Fruit fly (Drosophila melanogaster) whole organism, embryonic: Measurements from ENCODE around the gene CG17930.

Experiments
- Ada2b ChIP-seq: fragments of 200-800 bp; sonication (Bioruptor generic); IDR thresholded peaks from 2 replicates; pipeline ENCODE4 v1.3.6; 2022; ENCODE audit warnings: missing biosample characterization, missing genetic modification characterization
- Awh ChIP-seq: fragments of 200-800 bp; sonication (Bioruptor generic); IDR thresholded peaks from 2 replicates; pipeline ENCODE4, ENCODE4 v1.3.6; 2022; ENCODE audit warnings: missing biosample characterization, missing genetic modification characterization
- CG10431 ChIP-seq: fragments of 200-800 bp; sonication (Bioruptor generic); optimal IDR thresholded peaks from 3 replicates; lab custom pipeline; 2018; ENCODE audit warnings: missing biosample characterization, mild to moderate bottlenecking, missing genetic modification characterization
- CG12155 ChIP-seq: fragments of 200-800 bp; sonication (Bioruptor generic); optimal IDR thresholded peaks from 3 replicates; lab custom pipeline; 2016; ENCODE audit warnings: missing biosample characterization, missing genetic modification characterization
- CG14441 ChIP-seq: fragments of 200-800 bp; sonication (Bioruptor generic); IDR thresholded peaks from 2 replicates; pipeline ENCODE4 v1.3.6; 2022; ENCODE audit warnings: missing biosample characterization, missing genetic modification characterization
- CG15269 ChIP-seq: fragments of 200-800 bp; sonication (Bioruptor generic); optimal IDR thresholded peaks from 2 replicates; lab custom pipeline; 2018; ENCODE audit warnings: missing biosample characterization, mild to moderate bottlenecking, missing genetic modification characterization, moderate library complexity
- CG16813 ChIP-seq: fragments of 200-800 bp; sonication (Bioruptor generic); IDR thresholded peaks from 3 replicates; pipeline ENCODE4 v1.3.6; 2022; ENCODE audit warnings: missing biosample characterization, missing genetic modification characterization; ENCODE audit not compliant: partially characterized antibody
- CG16863 ChIP-seq: fragments of 200-800 bp; sonication (Bioruptor generic); optimal IDR thresholded peaks from 3 replicates; lab custom pipeline; 2016; ENCODE audit warnings: missing biosample characterization, missing genetic modification characterization
- CG17186 ChIP-seq: fragments of 200-800 bp; sonication (Bioruptor generic); optimal IDR thresholded peaks from 3 replicates; lab custom pipeline; 2017; ENCODE audit warnings: missing biosample characterization, missing genetic modification reagents, missing genetic modification characterization
- CG17328 ChIP-seq: fragments of 200-800 bp; sonication (Bioruptor generic); IDR thresholded peaks from 2 replicates; pipeline ENCODE4 v1.3.6; 2022; ENCODE audit warnings: missing biosample characterization, missing genetic modification characterization
- CG17802 ChIP-seq: fragments of 200-800 bp; sonication (Bioruptor generic); optimal IDR thresholded peaks from 2 replicates; lab custom pipeline; 2018; ENCODE audit warnings: missing biosample characterization, mild to moderate bottlenecking, missing genetic modification characterization, moderate library complexity
- CG18262 ChIP-seq: fragments of 200-800 bp; optimal IDR thresholded peaks from 3 replicates; lab custom pipeline; 2019; ENCODE audit warnings: missing biosample characterization, mild to moderate bottlenecking, missing genetic modification characterization, moderate library complexity
- CG1832 ChIP-seq: fragments of 200-800 bp; sonication (Bioruptor generic); optimal IDR thresholded peaks from 2 replicates; lab custom pipeline; 2017; ENCODE audit warnings: missing biosample characterization, mild to moderate bottlenecking, missing genetic modification characterization, inconsistent platforms
- CG3065 ChIP-seq: fragments of 200-800 bp; sonication (Bioruptor generic); optimal IDR thresholded peaks from 2 replicates; lab custom pipeline; 2016; ENCODE audit warnings: missing biosample characterization, missing genetic modification characterization
- CG3163 ChIP-seq: fragments of 200-800 bp; sonication (Bioruptor generic); optimal IDR thresholded peaks from 3 replicates; lab custom pipeline; 2016; ENCODE audit warnings: missing biosample characterization, missing genetic modification characterization
- CG33557 ChIP-seq: fragments of 200-800 bp; sonication (Bioruptor generic); optimal IDR thresholded peaks from 2 replicates; lab custom pipeline; 2019; ENCODE audit warnings: missing biosample characterization, mild to moderate bottlenecking, missing genetic modification characterization, moderate library complexity
- CG4730 ChIP-seq: fragments of 200-800 bp; sonication (Bioruptor generic); IDR thresholded peaks from 2 replicates; pipeline ENCODE4 v1.3.6; 2022; ENCODE audit warnings: missing biosample characterization, missing genetic modification characterization
- CG5245 ChIP-seq: fragments of 200-800 bp; sonication (Bioruptor generic); optimal IDR thresholded peaks from 3 replicates; lab custom pipeline; 2016; ENCODE audit warnings: missing biosample characterization, missing genetic modification characterization
- CG6175 ChIP-seq: fragments of 200-800 bp; sonication (Bioruptor generic); IDR thresholded peaks from 3 replicates; pipeline ENCODE4 v1.3.6; 2022; ENCODE audit warnings: missing biosample characterization, missing genetic modification characterization
- CG6683 ChIP-seq: fragments of 200-800 bp; sonication (Bioruptor generic); optimal IDR thresholded peaks from 2 replicates; lab custom pipeline; 2017; ENCODE audit warnings: missing biosample characterization, mild to moderate bottlenecking, missing genetic modification characterization, missing genetic modification reagents
- CG8281 ChIP-seq: fragments of 200-800 bp; sonication (Bioruptor generic); optimal IDR thresholded peaks from 2 replicates; lab custom pipeline; 2018; ENCODE audit warnings: missing biosample characterization, mild to moderate bottlenecking, missing genetic modification characterization, moderate library complexity
- CG8924 ChIP-seq: fragments of 200-800 bp; optimal IDR thresholded peaks from 3 replicates; lab custom pipeline; 2019; ENCODE audit warnings: missing biosample characterization, mild to moderate bottlenecking, missing genetic modification characterization, moderate library complexity
- CG9727 ChIP-seq: fragments of 200-800 bp; sonication (Bioruptor generic); optimal IDR thresholded peaks from 3 replicates; lab custom pipeline; 2017; ENCODE audit warnings: missing biosample characterization, mild to moderate bottlenecking, missing genetic modification characterization
- CoRest ChIP-seq: fragments of 200-800 bp; sonication (Bioruptor generic); optimal IDR thresholded peaks from 3 replicates; lab custom pipeline; 2018; ENCODE audit warnings: missing biosample characterization, mild to moderate bottlenecking, missing genetic modification characterization, moderate library complexity
- Dll ChIP-seq: fragments of 200-800 bp; sonication (Bioruptor generic); IDR thresholded peaks from 4 replicates; pipeline ENCODE4 v1.3.6; 2022; ENCODE audit warnings: missing biosample characterization, missing genetic modification characterization; ENCODE audit not compliant: partially characterized antibody
- HLH54F ChIP-seq: fragments of 200-800 bp; sonication (Bioruptor generic); optimal IDR thresholded peaks from 3 replicates; lab custom pipeline; 2016; ENCODE audit warnings: missing biosample characterization, missing genetic modification characterization
- HLHmδ ChIP-seq: fragments of 200-800 bp; sonication (Bioruptor generic); optimal IDR thresholded peaks from 2 replicates; lab custom pipeline; 2018; ENCODE audit warnings: missing biosample characterization, mild to moderate bottlenecking, missing genetic modification characterization, moderate library complexity
- HmgD ChIP-seq: fragments of 200-800 bp; sonication (Bioruptor generic); optimal IDR thresholded peaks from 3 replicates; lab custom pipeline; 2016; ENCODE audit warnings: missing biosample characterization, missing genetic modification characterization
- Lhr ChIP-seq: fragments of 200-800 bp; sonication (Bioruptor generic); optimal IDR thresholded peaks from 3 replicates; lab custom pipeline; 2017; ENCODE audit warnings: mild to moderate bottlenecking, missing biosample characterization, missing genetic modification reagents, missing genetic modification characterization
- Max ChIP-seq: fragments of 200-800 bp; sonication (Bioruptor generic); optimal IDR thresholded peaks from 2 replicates; lab custom pipeline; 2016; ENCODE audit warnings: missing biosample characterization, mild to moderate bottlenecking, missing genetic modification characterization
- al ChIP-seq: fragments of 200-800 bp; sonication (Bioruptor generic); IDR thresholded peaks from 2 replicates; pipeline ENCODE4 v1.3.6; 2022; ENCODE audit warnings: missing biosample characterization, missing genetic modification characterization
- ase ChIP-seq: fragments of 200-800 bp; sonication (Bioruptor generic); IDR thresholded peaks from 3 replicates; pipeline ENCODE4 v1.3.6; 2022; ENCODE audit warnings: missing biosample characterization, missing genetic modification characterization
- dmrt11E ChIP-seq: fragments of 200-800 bp; sonication (Bioruptor generic); optimal IDR thresholded peaks from 3 replicates; lab custom pipeline; 2018; ENCODE audit warnings: missing biosample characterization, mild to moderate bottlenecking, missing genetic modification characterization, moderate library complexity
- dysf ChIP-seq: fragments of 200-800 bp; sonication (Bioruptor generic); IDR thresholded peaks from 3 replicates; pipeline ENCODE4 v1.3.6; 2022; ENCODE audit warnings: missing biosample characterization, missing genetic modification characterization
- ewg ChIP-seq: fragments of 200-800 bp; sonication (Bioruptor generic); optimal IDR thresholded peaks from 3 replicates; lab custom pipeline; 2017; ENCODE audit warnings: mild to moderate bottlenecking, missing biosample characterization, missing genetic modification reagents, missing genetic modification characterization
- lilli ChIP-seq: fragments of 200-800 bp; sonication (Bioruptor generic); optimal IDR thresholded peaks from 3 replicates; lab custom pipeline; 2016; ENCODE audit warnings: missing biosample characterization, missing genetic modification characterization
- mld ChIP-seq: fragments of 200-800 bp; sonication (Bioruptor generic); IDR thresholded peaks from 3 replicates; pipeline ENCODE4 v1.3.6; 2022; ENCODE audit warnings: missing biosample characterization, missing genetic modification characterization; ENCODE audit not compliant: partially characterized antibody
- pb ChIP-seq: fragments of 200-800 bp; sonication (Bioruptor generic); optimal IDR thresholded peaks from 3 replicates; lab custom pipeline; 2016; ENCODE audit warnings: missing biosample characterization, missing genetic modification characterization
- prd ChIP-seq, 3 experiments: fragments of >200 bp in 2 of 3; fragments of 200-800 bp in 1 of 3; sonication (Bioruptor generic) in 1 of 3; optimal IDR thresholded peaks in 2 of 3; IDR thresholded peaks in 1 of 3; 2 replicates in 2 of 3; 3 replicates in 1 of 3; pipeline versions ENCODE4 v1.3.6 to Lab custom; 2017 to 2022; ENCODE audit warnings: missing biosample characterization in 1 of 3, missing genetic modification characterization in 1 of 3
- sc ChIP-seq, 3 experiments: fragments of >200 bp in 2 of 3; fragments of 200-800 bp in 1 of 3; sonication (Bioruptor generic) in 1 of 3; optimal IDR thresholded peaks; 2 replicates in 2 of 3; 3 replicates in 1 of 3; lab custom pipeline; 2017; ENCODE audit warnings: mild to moderate bottlenecking in 1 of 3, missing biosample characterization in 1 of 3, missing genetic modification characterization in 1 of 3, missing genetic modification reagents in 1 of 3
- slou ChIP-seq: fragments of 200-800 bp; sonication (Bioruptor generic); optimal IDR thresholded peaks from 3 replicates; lab custom pipeline; 2016; ENCODE audit warnings: missing biosample characterization, missing genetic modification characterization
- sqz ChIP-seq: fragments of 200-800 bp; sonication (Bioruptor generic); optimal IDR thresholded peaks from 3 replicates; lab custom pipeline; 2018; ENCODE audit warnings: missing biosample characterization, mild to moderate bottlenecking, missing genetic modification characterization
- stc ChIP-seq: fragments of 200-800 bp; sonication (Bioruptor generic); IDR thresholded peaks from 2 replicates; pipeline ENCODE4 v1.3.6; 2022; ENCODE audit warnings: missing biosample characterization, missing genetic modification characterization
- sug ChIP-seq: fragments of 200-800 bp; optimal IDR thresholded peaks from 2 replicates; lab custom pipeline; 2019; ENCODE audit warnings: missing biosample characterization, mild to moderate bottlenecking, missing genetic modification characterization, moderate library complexity
- ttk ChIP-seq: fragments of 200-800 bp; sonication (Bioruptor generic); IDR thresholded peaks from 2 replicates; pipeline ENCODE4 v2.1.2; 2022; ENCODE audit warnings: missing biosample characterization, missing genetic modification characterization
- tup ChIP-seq: fragments of 200-800 bp; sonication (Bioruptor generic); optimal IDR thresholded peaks from 2 replicates; lab custom pipeline; 2016; ENCODE audit warnings: missing biosample characterization, mild to moderate bottlenecking, missing genetic modification characterization, moderate library complexity
- unc-4 ChIP-seq: fragments of 200-800 bp; sonication (Bioruptor generic); IDR thresholded peaks from 2 replicates; pipeline ENCODE4 v1.3.6; 2022; ENCODE audit warnings: missing biosample characterization, missing genetic modification characterization; ENCODE audit not compliant: partially characterized antibody
- usp ChIP-seq: fragments of >200 bp; optimal IDR thresholded peaks from 2 replicates; lab custom pipeline; 2017; ENCODE audit warnings: missing biosample characterization, missing genetic modification characterization
- wor ChIP-seq: fragments of 200-800 bp; sonication (Bioruptor generic); IDR thresholded peaks from 2 replicates; pipeline ENCODE4 v1.3.6; 2022; ENCODE audit warnings: missing biosample characterization, missing genetic modification characterization

CG17930 gene

DNA sequence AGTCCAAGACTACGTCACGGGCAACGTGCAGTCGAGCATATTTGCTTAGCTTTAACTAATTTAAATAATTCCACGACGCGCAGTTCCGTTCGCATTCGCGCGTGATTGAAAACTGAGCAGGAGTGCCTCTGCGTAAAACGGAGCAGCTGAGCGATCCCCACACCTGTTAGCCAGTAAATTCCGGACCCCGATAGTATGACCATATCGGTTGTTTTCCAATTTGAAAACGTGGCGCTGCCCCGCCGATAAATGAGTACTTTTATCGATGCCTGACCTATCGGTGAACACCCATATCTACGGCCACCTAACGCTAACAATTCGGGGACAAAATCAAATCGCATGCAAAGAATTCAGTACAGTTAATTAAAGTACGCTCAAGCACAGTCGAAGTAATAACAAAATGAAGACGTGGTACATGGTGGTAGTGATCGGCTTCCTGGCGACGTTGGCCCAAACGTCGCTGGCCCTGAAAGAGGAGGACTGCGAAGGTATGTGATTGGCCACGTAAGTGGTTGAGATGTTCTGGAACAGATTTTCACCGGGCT, 21.5 kb downstream of the CG17930 start, which contains the start of the genes CG14879 and Manf (continued):
- TF ChIP-seq lilli (GFP tag; lab: Kevin White, UChicago) (peak; percentile 17), unc-4 (GFP tag; lab: Robert Waterston, UW) (peak; percentile 56), CG16813 (GFP tag; lab: Robert Waterston, UW) (0 out of 3 replicates have a peak, but pooled peaks have one; percentile 35), CG8924 (tag; lab: Kevin White, UChicago) (peak; percentile 0), prd (optimal IDR thresholded peaks at IDR 0.05; lab: Kevin White, UChicago) (no peak), prd (GFP tag; IDR thresholded peaks at IDR 0.05; lab: Robert Waterston, UW) (no peak), HmgD (no peak), al (GFP tag; lab: Robert Waterston, UW) (no peak), CG15269 (tag; lab: Kevin White, UChicago) (no peak), sqz (GFP tag; lab: Kevin White, UChicago) (no peak), ewg (GFP tag; lab: Kevin White, UChicago) (no peak), pb (GFP tag; lab: Kevin White, UChicago) (no peak), usp (no peak), CG17328 (GFP tag; lab: Robert Waterston, UW) (no peak), CG14441 (GFP tag; lab: Robert Waterston, UW) (no peak), HLHmδ (GFP tag; lab: Kevin White, UChicago) (peak; percentile 7), ttk (GFP tag; lab: Robert Waterston, UW) (no peak), CG4730 (GFP tag; lab: Robert Waterston, UW) (no peak), CG17802 (no peak), CG18262 (tag; lab: Kevin White, UChicago) (no peak), CG1832 (no peak), CG9727 (GFP tag; lab: Kevin White, UChicago) (peak; percentile 19), dmrt11E (no peak), CG5245 (no peak), CG3163 (no peak), tup (GFP tag; lab: Kevin White, UChicago) (no peak), Ada2b (GFP tag; lab: Robert Waterston, UW) (no peak), Dll (peak; percentile 59; the same call in 1 of the 4 replicates), CG6175 (GFP tag; lab: Robert Waterston, UW) (no peak), sc (optimal IDR thresholded peaks at IDR 0.05; lab: Kevin White, UChicago) (no peak), sc (GFP tag; optimal IDR thresholded peaks at IDR 0.05; lab: Kevin White, UChicago) (no peak), CG16863 (GFP tag; lab: Kevin White, UChicago) (peak; percentile 100), ase (GFP tag; lab: Robert Waterston, UW) (no peak), wor (GFP tag; lab: Robert Waterston, UW) (no peak), HLH54F (GFP tag; lab: Kevin White, UChicago) (no peak), CG10431 (GFP tag; lab: Kevin White, UChicago) (no peak), CoRest (tag; lab: Kevin White, UChicago) (no peak), Lhr (no peak), CG12155 (GFP tag; lab: Kevin White, UChicago) (no peak), CG6683 (no peak), CG33557 (GFP tag; lab: Kevin White, UChicago) (no peak), Awh (no peak), Max (no peak), slou (GFP tag; lab: Kevin White, UChicago) (no peak), dysf (GFP tag; lab: Robert Waterston, UW) (no peak), mld (GFP tag; lab: Robert Waterston, UW) (no peak), stc (GFP tag; lab: Robert Waterston, UW) (no peak), CG3065 (GFP tag; lab: Kevin White, UChicago) (no peak), CG8281 (no peak), CG17186 (GFP tag; lab: Kevin White, UChicago) (peak; percentile 38), sug (peak; percentile 13)
